Worm (Caenorhabditis elegans) whole organism, mixed stage, embryonic: ENCODE results near the gene T21D12.7.
A peak's percentile ranks its signal among the peaks of the same experiment; 100 is the strongest.

Source experiments
- M03D4.4 ChIP-seq: sonication (generic microtip); optimal IDR thresholded peaks from 2 replicates; lab custom pipeline; 2017; ENCODE audit warnings: mild to moderate bottlenecking, missing genetic modification characterization, missing compliant biosample characterization
- bed-3 ChIP-seq: fragments of 200-800 bp; sonication (Bioruptor generic); optimal IDR thresholded peaks from 3 replicates; lab custom pipeline; 2018; ENCODE audit warnings: mild to moderate bottlenecking, missing genetic modification characterization, moderate library complexity, missing compliant biosample characterization
- blmp-1 ChIP-seq: fragments of 150-350 bp; optimal IDR thresholded peaks from 2 replicates; lab custom pipeline; 2014; ENCODE audit warnings: missing biosample characterization, missing genetic modification characterization
- ceh-39 ChIP-seq: fragments of 150-350 bp; optimal IDR thresholded peaks from 2 replicates; lab custom pipeline; 2014; ENCODE audit warnings: missing biosample characterization, missing genetic modification characterization
- ceh-43 ChIP-seq: fragments of 200-800 bp; sonication (Bioruptor generic); optimal IDR thresholded peaks from 2 replicates; lab custom pipeline; 2018; ENCODE audit warnings: mild to moderate bottlenecking, missing genetic modification characterization, moderate library complexity, missing compliant biosample characterization
- ceh-83 ChIP-seq: fragments of 200-800 bp; sonication (Bioruptor generic); optimal IDR thresholded peaks from 2 replicates; lab custom pipeline; 2018; ENCODE audit warnings: mild to moderate bottlenecking, missing genetic modification characterization, missing compliant biosample characterization
- ces-1 ChIP-seq: fragments of 150-350 bp; optimal IDR thresholded peaks from 2 replicates; lab custom pipeline; 2014; ENCODE audit warnings: missing biosample characterization, missing genetic modification reagents, missing genetic modification characterization
- drap-1 ChIP-seq: fragments of 200-800 bp; sonication (Bioruptor generic); optimal IDR thresholded peaks from 3 replicates; lab custom pipeline; 2018; ENCODE audit warnings: mild to moderate bottlenecking, missing genetic modification characterization, missing compliant biosample characterization
- elt-1 ChIP-seq: sonication (generic microtip); optimal IDR thresholded peaks from 2 replicates; lab custom pipeline; 2017; ENCODE audit warnings: missing genetic modification characterization, mild to moderate bottlenecking, missing compliant biosample characterization, antibody characterized with exemption, moderate library complexity, borderline replicate concordance; ENCODE audit not compliant: insufficient read depth
- elt-3 ChIP-seq: fragments of 150-350 bp; optimal IDR thresholded peaks from 2 replicates; lab custom pipeline; 2014; ENCODE audit warnings: missing biosample characterization, missing genetic modification characterization
- flh-1 ChIP-seq: fragments of 200-800 bp; sonication (Bioruptor generic); optimal IDR thresholded peaks from 2 replicates; lab custom pipeline; 2018; ENCODE audit warnings: mild to moderate bottlenecking, missing genetic modification characterization, moderate library complexity, missing compliant biosample characterization
- hlh-1 ChIP-seq: fragments of 150-350 bp; optimal IDR thresholded peaks from 2 replicates; lab custom pipeline; 2014; ENCODE audit warnings: missing biosample characterization, missing genetic modification reagents, missing genetic modification characterization
- lin-13 ChIP-seq: fragments of 150-350 bp; optimal IDR thresholded peaks from 2 replicates; lab custom pipeline; 2014; ENCODE audit warnings: missing biosample characterization, missing genetic modification characterization
- lin-32 ChIP-seq: fragments of 200-800 bp; sonication (Bioruptor generic); optimal IDR thresholded peaks from 2 replicates; lab custom pipeline; 2018; ENCODE audit warnings: mild to moderate bottlenecking, missing genetic modification characterization, missing compliant biosample characterization
- lsy-2 ChIP-seq: fragments of 150-350 bp; optimal IDR thresholded peaks from 2 replicates; lab custom pipeline; 2014; ENCODE audit warnings: missing biosample characterization, missing genetic modification characterization
- mab-5 ChIP-seq: fragments of 150-350 bp; optimal IDR thresholded peaks from 2 replicates; lab custom pipeline; 2014; ENCODE audit warnings: missing biosample characterization, missing genetic modification characterization
- mls-2 ChIP-seq: sonication (generic microtip); optimal IDR thresholded peaks from 2 replicates; lab custom pipeline; 2016; ENCODE audit warnings: mild to moderate bottlenecking, missing genetic modification characterization, moderate library complexity, missing compliant biosample characterization
- nhr-2 ChIP-seq: fragments of 150-350 bp; optimal IDR thresholded peaks from 2 replicates; lab custom pipeline; 2014; ENCODE audit warnings: missing biosample characterization, missing genetic modification characterization
- pha-4 ChIP-seq: fragments of 150-350 bp; optimal IDR thresholded peaks from 2 replicates; lab custom pipeline; 2018; ENCODE audit warnings: missing biosample characterization, missing genetic modification reagents, missing genetic modification characterization
- sem-2 ChIP-seq: fragments of 200-800 bp; sonication (Bioruptor generic); optimal IDR thresholded peaks from 2 replicates; lab custom pipeline; 2018; ENCODE audit warnings: mild to moderate bottlenecking, missing genetic modification characterization, missing compliant biosample characterization
- snpc-4 ChIP-seq: fragments of 150-350 bp; optimal IDR thresholded peaks from 2 replicates; lab custom pipeline; 2014; ENCODE audit warnings: missing biosample characterization, missing genetic modification characterization
- sptf-1 ChIP-seq: sonication (generic microtip); optimal IDR thresholded peaks from 2 replicates; lab custom pipeline; 2017; ENCODE audit warnings: mild to moderate bottlenecking, missing genetic modification characterization, moderate library complexity, missing compliant biosample characterization
- tbx-8 ChIP-seq: fragments of 200-800 bp; sonication (Bioruptor generic); optimal IDR thresholded peaks from 2 replicates; lab custom pipeline; 2018; ENCODE audit warnings: mild to moderate bottlenecking, missing genetic modification characterization, moderate library complexity, missing compliant biosample characterization
- unc-120 ChIP-seq: sonication (generic microtip); optimal IDR thresholded peaks from 2 replicates; lab custom pipeline; 2017; ENCODE audit warnings: missing genetic modification characterization, missing compliant biosample characterization; ENCODE audit not compliant: poor library complexity, severe bottlenecking
- unc-62 ChIP-seq: fragments of 150-350 bp; optimal IDR thresholded peaks from 2 replicates; lab custom pipeline; 2014; ENCODE audit warnings: missing biosample characterization, missing genetic modification reagents, missing genetic modification characterization
- zip-8 ChIP-seq: fragments of 150-350 bp; optimal IDR thresholded peaks from 2 replicates; lab custom pipeline; 2014; ENCODE audit warnings: missing biosample characterization, missing genetic modification characterization

T21D12.7 gene

DNA sequence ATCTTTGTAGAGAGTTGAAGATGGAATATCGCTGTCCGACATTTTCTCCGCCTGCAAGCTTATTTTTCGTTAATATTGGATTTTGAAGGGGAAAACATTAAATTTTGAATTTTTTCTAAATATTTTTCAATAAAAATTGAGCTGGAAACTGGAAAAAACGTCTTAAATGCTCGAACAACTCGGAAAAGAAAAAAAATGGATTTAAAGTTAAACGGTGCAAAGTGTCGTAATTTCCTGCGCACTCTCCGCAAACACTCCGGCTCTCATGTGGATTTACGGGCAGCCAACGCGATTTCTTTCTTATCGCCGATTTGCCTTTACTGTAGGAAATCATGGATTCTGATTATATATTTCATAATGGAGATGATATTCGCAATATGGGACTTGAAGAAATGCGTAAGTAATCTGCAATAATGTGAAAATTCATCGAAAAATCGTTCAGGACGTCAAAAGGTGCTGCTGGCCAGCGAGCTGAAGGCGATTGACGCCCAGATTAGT, 51.0 kb downstream of the T21D12.7 start, which contains the start of the genes fnta-1 and cogc-8:
TSS of gene fnta-1 (minus strand) at position 51 of the 498 bp plus-strand sequence.
TSS of gene cogc-8 (plus strand) at position 195 of the 498 bp plus-strand sequence.
- TF ChIP-seq lin-13 (peak; percentile 3), flh-1 (no peak), zip-8 (no peak), elt-1 (tag; lab: Kevin White, UChicago) (no peak), drap-1 (GFP tag; lab: Kevin White, UChicago) (no peak), sem-2 (GFP tag; lab: Kevin White, UChicago) (no peak), lsy-2 (peak; percentile 32), ces-1 (peak; percentile 37), elt-3 (tag; lab: Kevin White, UChicago) (no peak), pha-4 (tag; lab: Kevin White, UChicago) (no peak), hlh-1 (tag; lab: Kevin White, UChicago) (no peak), bed-3 (GFP tag; lab: Kevin White, UChicago) (no peak), unc-62 (GFP tag; lab: Kevin White, UChicago) (no peak), tbx-8 (GFP tag; lab: Kevin White, UChicago) (no peak), nhr-2 (no peak), mab-5 (tag; lab: Kevin White, UChicago) (no peak), ceh-43 (GFP tag; lab: Kevin White, UChicago) (no peak), unc-120 (tag; lab: Kevin White, UChicago) (no peak), sptf-1 (tag; lab: Kevin White, UChicago) (no peak), M03D4.4 (tag; lab: Kevin White, UChicago) (no peak), blmp-1 (no peak), lin-32 (GFP tag; lab: Kevin White, UChicago) (no peak), ceh-39 (tag; lab: Kevin White, UChicago) (no peak), mls-2 (tag; lab: Kevin White, UChicago) (no peak), snpc-4 (no peak), ceh-83 (no peak)
